Worm (Caenorhabditis elegans) whole organism, midembryonic: ENCODE results near the gene ZK418.13.

ENCODE experiments used
- T22C8.4 ChIP-seq: fragments of 200-800 bp; sonication (Bioruptor generic); IDR thresholded peaks from 2 replicates; pipeline ENCODE4 v1.3.6; 2022; ENCODE audit warnings: missing genetic modification characterization, missing compliant biosample characterization
- cog-1 ChIP-seq: sonication (generic microtip); optimal IDR thresholded peaks from 2 replicates; lab custom pipeline; 2016; ENCODE audit warnings: missing genetic modification characterization, missing compliant biosample characterization
- flt-1 ChIP-seq: fragments of 200-800 bp; sonication (Bioruptor generic); IDR thresholded peaks from 2 replicates; pipeline ENCODE4 v1.3.6; 2022; ENCODE audit warnings: missing genetic modification characterization, missing compliant biosample characterization
- klf-2 ChIP-seq: fragments of 200-800 bp; sonication (Bioruptor generic); conservative IDR thresholded peaks from 2 replicates; pipeline ENCODE4 v1.3.6; 2022; ENCODE audit warnings: missing genetic modification reagents, missing genetic modification characterization, missing compliant biosample characterization
- med-1 ChIP-seq: sonication (generic microtip); optimal IDR thresholded peaks from 2 replicates; lab custom pipeline; 2017; ENCODE audit warnings: missing genetic modification characterization, mild to moderate bottlenecking, missing compliant biosample characterization, antibody characterized with exemption, missing genetic modification reagents; ENCODE audit not compliant: insufficient read depth
- ref-1 ChIP-seq: fragments of 200-800 bp; sonication (Bioruptor generic); conservative IDR thresholded peaks from 2 replicates; pipeline ENCODE4 v1.3.6; 2022; ENCODE audit warnings: missing genetic modification reagents, missing genetic modification characterization, missing compliant biosample characterization
- ztf-23 ChIP-seq: fragments of 200-800 bp; sonication (Bioruptor generic); IDR thresholded peaks from 2 replicates; pipeline ENCODE4 v1.3.6; 2022; ENCODE audit warnings: missing genetic modification reagents, missing genetic modification characterization, missing compliant biosample characterization

ce11 chrIII:7114952-7115488, 38.7 kb upstream of the ZK418.13 start, which contains the start of gene nhr-10:
- no peak for TF ChIP-seq flt-1 (GFP tag; lab: Robert Waterston, UW)
- TF ChIP-seq T22C8.4 = no peak
- TF ChIP-seq cog-1 = no peak
- no peak for TF ChIP-seq ztf-23 (GFP tag; lab: Robert Waterston, UW)
- TF ChIP-seq med-1 (GFP tag; lab: Kevin White, UChicago) = no peak
- no peak for TF ChIP-seq ref-1 (GFP tag; lab: Robert Waterston, UW)
- TF ChIP-seq klf-2 (GFP tag; lab: Robert Waterston, UW) = no peak
